Fruit fly (Drosophila melanogaster): ENCODE measurements around the gene PH4alphaMP.
A peak's percentile ranks its signal among the peaks of the same experiment; 100 is the strongest.

The PH4alphaMP gene

DNA sequence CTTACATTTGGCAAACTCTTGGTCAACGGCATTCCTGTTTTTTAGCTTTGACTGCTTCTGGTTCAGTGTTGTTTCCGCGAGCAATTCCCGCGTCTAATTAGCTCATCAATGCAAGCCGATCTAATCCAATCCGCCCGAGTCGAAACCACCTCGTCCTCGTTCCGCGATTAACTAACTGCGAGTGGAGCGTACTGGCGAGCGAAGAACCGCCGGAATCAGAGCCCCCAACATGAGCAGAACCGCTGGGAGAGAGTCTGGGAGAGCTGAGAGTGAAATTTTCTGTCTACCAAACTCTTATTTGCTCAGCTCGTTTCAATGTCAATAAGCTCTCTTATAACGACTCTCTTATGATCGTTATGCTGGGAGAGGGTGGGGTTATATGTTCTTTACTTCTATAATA lies 45.7 kb downstream of the PH4alphaMP start (continued):
- TF ChIP-seq Hand (GFP tag; optimal IDR thresholded peaks at IDR 0.05) (peak; percentile 40), CG31224 (GFP tag; IDR thresholded peaks at IDR 0.05) (peak; percentile 57), Doc3 (GFP tag; IDR thresholded peaks at IDR 0.05; ENCODE audit: partially characterized antibody) (no peak), CG6254 (GFP tag; optimal IDR thresholded peaks at IDR 0.05) (peak; percentile 82), CG12219 (GFP tag; optimal IDR thresholded peaks at IDR 0.05) (peak; percentile 50), CG11723 (GFP tag; optimal IDR thresholded peaks at IDR 0.05) (peak; percentile 78), Hmr (GFP tag; optimal IDR thresholded peaks at IDR 0.05) (peak; percentile 90), CG10267 (tag; optimal IDR thresholded peaks at IDR 0.05) (no peak), Fer3 (tag; optimal IDR thresholded peaks at IDR 0.05) (peak; percentile 83), CG4360 (GFP tag; IDR thresholded peaks at IDR 0.05) (peak; percentile 69), pros (GFP tag; optimal IDR thresholded peaks at IDR 0.05) (no peak), fu2 (GFP tag; optimal IDR thresholded peaks at IDR 0.05) (peak; percentile 22), hbn (GFP tag; IDR thresholded peaks at IDR 0.05; ENCODE audit: partially characterized antibody) (peak; percentile 41; the same call in 1 of the 2 replicates), CG15479 (GFP tag; optimal IDR thresholded peaks at IDR 0.05) (no peak), Chrac-16 (GFP tag; optimal IDR thresholded peaks at IDR 0.05) (no peak), Myb (GFP tag; optimal IDR thresholded peaks at IDR 0.05) (peak; percentile 37), Rfx (GFP tag; IDR thresholded peaks at IDR 0.05) (peak; percentile 80; the same call in 1 of the 2 replicates), bsh (GFP tag; optimal IDR thresholded peaks at IDR 0.05) (peak; percentile 36 to 82), ken (GFP tag; IDR thresholded peaks at IDR 0.05) (0 out of 3 replicates have a peak, but pooled peaks have one; percentile 43), vvl (GFP tag; IDR thresholded peaks at IDR 0.05) (peak; percentile 86), Bteb2 (GFP tag; optimal IDR thresholded peaks at IDR 0.05) (peak; percentile 55), CG5180 (GFP tag; optimal IDR thresholded peaks at IDR 0.05) (peak; percentile 26), Elba2 (GFP tag; optimal IDR thresholded peaks at IDR 0.05) (no peak), Tbp (GFP tag; optimal IDR thresholded peaks at IDR 0.05) (no peak), ewg (GFP tag; optimal IDR thresholded peaks at IDR 0.05) (peak; percentile 44), Usf (GFP tag; optimal IDR thresholded peaks at IDR 0.05) (no peak), Jarid2 (GFP tag; optimal IDR thresholded peaks at IDR 0.05) (peak; percentile 79), gcm (GFP tag; optimal IDR thresholded peaks at IDR 0.05) (peak; percentile 55), CG13775 (GFP tag; optimal IDR thresholded peaks at IDR 0.05) (peak; percentile 59), sna (GFP tag; IDR thresholded peaks at IDR 0.05; ENCODE audit: partially characterized antibody) (no peak), Hr3 (GFP tag; optimal IDR thresholded peaks at IDR 0.05) (peak; percentile 34), Sry-β (GFP tag; optimal IDR thresholded peaks at IDR 0.05) (peak; percentile 36), cg (GFP tag; optimal IDR thresholded peaks at IDR 0.05) (no peak), CG3995 (GFP tag; optimal IDR thresholded peaks at IDR 0.05) (no peak), grn (GFP tag; optimal IDR thresholded peaks at IDR 0.05) (no peak), CG15269 (tag; optimal IDR thresholded peaks at IDR 0.05) (peak; percentile 14), Bdp1 (GFP tag; optimal IDR thresholded peaks at IDR 0.05) (peak; percentile 81), btn (GFP tag; optimal IDR thresholded peaks at IDR 0.05) (peak; percentile 74), ase (GFP tag; IDR thresholded peaks at IDR 0.05) (no peak; the same call in 2 of the 3 replicates), ap (GFP tag; IDR thresholded peaks at IDR 0.05) (no peak), CG3065 (GFP tag; optimal IDR thresholded peaks at IDR 0.05) (peak; percentile 59), CG1529 (GFP tag; optimal IDR thresholded peaks at IDR 0.05) (peak; percentile 69), slou (GFP tag; optimal IDR thresholded peaks at IDR 0.05) (no peak), lmd (GFP tag; IDR thresholded peaks at IDR 0.05) (peak; percentile 31; the same call in 1 of the 2 replicates), CG1792 (GFP tag; optimal IDR thresholded peaks at IDR 0.05) (peak; percentile 90), CG30020 (tag; optimal IDR thresholded peaks at IDR 0.05) (no peak), Aef1 (GFP tag; IDR thresholded peaks at IDR 0.05) (0 out of 3 replicates have a peak, but pooled peaks have one; percentile 22), Atf-2 (GFP tag; optimal IDR thresholded peaks at IDR 0.05) (peak; percentile 73), ERR (GFP tag; optimal IDR thresholded peaks at IDR 0.05) (peak; percentile 71), CG14667 (GFP tag; IDR thresholded peaks at IDR 0.05) (no peak)
